Fruit fly (Drosophila melanogaster): Measurements from ENCODE around the gene AnxB9.

- TF ChIP-seq psq (optimal IDR thresholded peaks at IDR 0.05) (no peak), Dll (optimal IDR thresholded peaks at IDR 0.05) (no peak)
Observed at dm6 chr3R:21097631-21098117, 32.6 kb downstream of the AnxB9 start, which contains the start of gene RhoGAP93B.

Data from whole organism.